Worm (Caenorhabditis elegans) whole organism, young adult: Measurements from ENCODE around the gene bus-1.

ENCODE experiments used
- C17E4.6 ChIP-seq: fragments of 200-800 bp; sonication (Bioruptor generic); IDR thresholded peaks from 2 replicates; pipeline ENCODE4 v1.3.6; 2022; ENCODE audit warnings: missing genetic modification reagents, missing genetic modification characterization, missing compliant biosample characterization
- F57C9.4 ChIP-seq: sonication (generic microtip); optimal IDR thresholded peaks from 2 replicates; lab custom pipeline; 2017; ENCODE audit warnings: mild to moderate bottlenecking, missing genetic modification characterization, missing compliant biosample characterization
- Y53G8AR.9 ChIP-seq: fragments of 200-800 bp; sonication (Bioruptor generic); conservative IDR thresholded peaks from 2 replicates; pipeline ENCODE4 v1.3.6; 2022; ENCODE audit warnings: missing genetic modification reagents, missing genetic modification characterization, missing compliant biosample characterization
- Y67H2A.10 ChIP-seq: fragments of 200-800 bp; sonication (Bioruptor generic); conservative IDR thresholded peaks from 2 replicates; pipeline ENCODE4 v1.3.6; 2022; ENCODE audit warnings: missing genetic modification reagents, missing genetic modification characterization, missing compliant biosample characterization
- cebp-1 ChIP-seq, 2 experiments: fragments of 200-800 bp in 1 of 2; sonication (Bioruptor generic) in 1 of 2; sonication (generic microtip) in 1 of 2; IDR thresholded peaks in 1 of 2; optimal IDR thresholded peaks in 1 of 2; 2 replicates each; pipeline versions ENCODE4 v1.3.6 to Lab custom; 2017 to 2022; ENCODE audit warnings: missing compliant biosample characterization in 2 of 2, missing genetic modification characterization in 2 of 2, mild to moderate bottlenecking in 1 of 2, missing genetic modification reagents in 1 of 2, moderate library complexity in 1 of 2
- ceh-100 ChIP-seq: fragments of 200-800 bp; sonication (Bioruptor generic); IDR thresholded peaks from 2 replicates; pipeline ENCODE4 v1.3.6; 2022; ENCODE audit warnings: missing genetic modification reagents, missing genetic modification characterization, missing compliant biosample characterization
- ceh-40 ChIP-seq: fragments of 200-800 bp; sonication (Bioruptor generic); IDR thresholded peaks from 2 replicates; pipeline ENCODE4 v1.3.6; 2022; ENCODE audit warnings: missing genetic modification characterization, missing compliant biosample characterization
- dox-1 ChIP-seq: fragments of 200-800 bp; sonication (Bioruptor generic); IDR thresholded peaks from 2 replicates; pipeline ENCODE4 v1.3.6; 2022; ENCODE audit warnings: missing genetic modification reagents, missing genetic modification characterization, missing compliant biosample characterization
- efl-1 ChIP-seq: fragments of 150-350 bp; optimal IDR thresholded peaks from 2 replicates; lab custom pipeline; 2014; ENCODE audit warnings: missing biosample characterization, missing genetic modification reagents, missing genetic modification characterization
- fkh-3 ChIP-seq: sonication (generic microtip); optimal IDR thresholded peaks from 2 replicates; lab custom pipeline; 2016; ENCODE audit warnings: mild to moderate bottlenecking, missing genetic modification characterization, missing compliant biosample characterization
- let-526 ChIP-seq: fragments of 200-800 bp; sonication (Bioruptor generic); IDR thresholded peaks from 2 replicates; pipeline ENCODE4 v1.3.6; 2022; ENCODE audit warnings: missing genetic modification reagents, missing genetic modification characterization, missing compliant biosample characterization
- lin-54 ChIP-seq: fragments of 200-800 bp; sonication (Bioruptor generic); optimal IDR thresholded peaks from 2 replicates; lab custom pipeline; 2018; ENCODE audit warnings: mild to moderate bottlenecking, missing genetic modification characterization, missing compliant biosample characterization
- nhr-80 ChIP-seq: sonication (generic microtip); optimal IDR thresholded peaks from 2 replicates; lab custom pipeline; 2016; ENCODE audit warnings: missing genetic modification characterization, missing compliant biosample characterization
- rec-8 ChIP-seq, 2 experiments: sonication (generic microtip); optimal IDR thresholded peaks; 2 replicates each; lab custom pipeline; 2016; ENCODE audit warnings: mild to moderate bottlenecking in 2 of 2, missing genetic modification characterization in 2 of 2, missing genetic modification reagents in 2 of 2, missing genotype in 2 of 2, missing biosample characterization in 1 of 2, missing compliant biosample characterization in 1 of 2, moderate library complexity in 1 of 2
- ztf-18 ChIP-seq: sonication (generic microtip); optimal IDR thresholded peaks from 2 replicates; lab custom pipeline; 2016; ENCODE audit warnings: missing genotype, mild to moderate bottlenecking, missing genetic modification characterization, missing compliant biosample characterization
- ztf-3 ChIP-seq: fragments of 200-800 bp; sonication (Bioruptor generic); optimal IDR thresholded peaks from 2 replicates; lab custom pipeline; 2018; ENCODE audit warnings: mild to moderate bottlenecking, missing genetic modification characterization, missing compliant biosample characterization

The bus-1 gene

ce11 chrV:8983604-8984003, 41.0 kb downstream of the bus-1 start, which contains the start of gene str-86:
Gene str-86 (minus strand): TSS chrV:8983704.
- TF ChIP-seq lin-54 (GFP tag; lab: Kevin White, UChicago) (no peak), F57C9.4 (tag; lab: Kevin White, UChicago) (no peak), C17E4.6 (GFP tag; lab: Robert Waterston, UW) (no peak), rec-8 (tag; optimal IDR thresholded peaks at IDR 0.05; lab: Kevin White, UChicago) (no peak), efl-1 (GFP tag; lab: Kevin White, UChicago) (no peak), ceh-100 (GFP tag; lab: Robert Waterston, UW) (no peak), fkh-3 (tag; lab: Kevin White, UChicago) (no peak), let-526 (GFP tag; lab: Robert Waterston, UW) (no peak), Y53G8AR.9 (GFP tag; lab: Robert Waterston, UW) (no peak), Y67H2A.10 (GFP tag; lab: Robert Waterston, UW) (no peak), ztf-18 (tag; lab: Kevin White, UChicago) (no peak)

- TF ChIP-seq fkh-3 (tag; lab: Kevin White, UChicago), result no peak
- TF ChIP-seq dox-1, result no peak
- no peak for TF ChIP-seq nhr-80
- no peak for TF ChIP-seq F57C9.4 (tag; lab: Kevin White, UChicago)
Observed at ce11 chrV:8980845-8981244, 43.8 kb downstream of the bus-1 start, which contains the start of gene str-84. Gene str-84 (minus strand): TSS chrV:8980945.

- TF ChIP-seq cebp-1 (GFP tag; IDR thresholded peaks at IDR 0.05; lab: Robert Waterston, UW), result peak; percentile 34; the same call in 1 of the 2 replicates
- no peak for TF ChIP-seq cebp-1 (tag; optimal IDR thresholded peaks at IDR 0.05; lab: Kevin White, UChicago)
- TF ChIP-seq ztf-3, result no peak
Observed at ce11 chrV:8977895-8978294, 46.7 kb downstream of the bus-1 start.

ce11 chrV:8974889-8975422, 49.7 kb downstream of the bus-1 start, which contains the start of gene nhr-143:
Gene nhr-143 (minus strand): TSS chrV:8974939.
- TF ChIP-seq ceh-40 (GFP tag; lab: Robert Waterston, UW) (no peak), nhr-80 (peak; percentile 63)
- TF ChIP-seq, all 124 proteins: peak for 1
